Fruit fly (Drosophila melanogaster) S2 (cell line): Measurements from ENCODE around the gene CG34129.

Experiments used
- CG8478 ChIP-seq: fragments of >200 bp; optimal IDR thresholded peaks from 2 replicates; lab custom pipeline; 2018
- CTCF ChIP-seq, 2 experiments: fragments of >200 bp; optimal IDR thresholded peaks; 2 replicates each; lab custom pipeline; 2018

DNA sequence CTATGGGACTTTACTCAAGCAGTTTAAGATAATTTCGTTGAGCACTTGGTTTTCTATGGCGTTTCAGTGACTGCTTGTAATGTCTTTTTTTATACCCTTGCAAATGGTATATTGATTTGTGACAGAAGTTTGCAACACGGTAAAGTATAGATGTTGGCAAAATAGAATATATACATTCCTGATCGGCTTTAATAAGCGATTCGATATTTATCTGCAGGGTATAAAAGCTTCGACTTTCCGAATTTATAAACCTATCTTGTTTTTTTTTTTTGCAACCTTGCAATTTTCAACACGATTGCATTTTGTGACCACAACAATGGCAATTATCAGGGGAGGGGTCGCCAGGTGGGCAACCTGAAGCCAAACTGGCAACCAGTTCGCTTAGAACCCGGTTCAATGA, 23.3 kb upstream of the CG34129 start:
- TF ChIP-seq CG8478 (lab: Kevin White, UChicago): no peak
- no peak for TF ChIP-seq CTCF (optimal IDR thresholded peaks at IDR 0.05; lab: Kevin White, UChicago)
